Worm (Caenorhabditis elegans) whole organism, L3 larva: ENCODE data around the gene eea-1.

Experiments used
- ceh-16 ChIP-seq: sonication (generic microtip); optimal IDR thresholded peaks from 2 replicates; lab custom pipeline; 2017; ENCODE audit warnings: missing biosample characterization, missing genetic modification characterization
- ceh-82 ChIP-seq: fragments of 150-350 bp; optimal IDR thresholded peaks from 2 replicates; lab custom pipeline; 2014; ENCODE audit warnings: missing biosample characterization, missing genetic modification characterization
- elt-2 ChIP-seq: sonication (generic microtip); optimal IDR thresholded peaks from 2 replicates; lab custom pipeline; 2016; ENCODE audit warnings: missing genetic modification reagents, mild to moderate bottlenecking, missing genetic modification characterization, missing compliant biosample characterization
- eor-1 ChIP-seq, 2 experiments: fragments of 150-350 bp; optimal IDR thresholded peaks; 2 replicates each; lab custom pipeline; 2014 to 2018; ENCODE audit warnings: missing biosample characterization in 2 of 2, missing genetic modification characterization in 2 of 2
- fos-1 ChIP-seq: fragments of 150-350 bp; optimal IDR thresholded peaks from 2 replicates; lab custom pipeline; 2014; ENCODE audit warnings: missing biosample characterization, missing genetic modification characterization
- lin-15B ChIP-seq: fragments of 150-350 bp; optimal IDR thresholded peaks from 2 replicates; lab custom pipeline; 2014; ENCODE audit warnings: missing biosample characterization, missing genetic modification characterization
- mdl-1 ChIP-seq: fragments of 150-350 bp; optimal IDR thresholded peaks from 2 replicates; lab custom pipeline; 2014; ENCODE audit warnings: missing biosample characterization, missing genetic modification characterization
- nhr-11 ChIP-seq: fragments of 150-350 bp; optimal IDR thresholded peaks from 2 replicates; lab custom pipeline; 2014; ENCODE audit warnings: missing biosample characterization, missing genetic modification characterization
- nhr-237 ChIP-seq: fragments of 150-350 bp; optimal IDR thresholded peaks from 2 replicates; lab custom pipeline; 2014; ENCODE audit warnings: missing biosample characterization, missing genetic modification characterization
- nhr-25 ChIP-seq: sonication (generic microtip); optimal IDR thresholded peaks from 2 replicates; lab custom pipeline; 2017; ENCODE audit warnings: missing biosample characterization, missing genetic modification characterization
- nhr-76 ChIP-seq: fragments of 150-350 bp; sonication (generic microtip); optimal IDR thresholded peaks from 5 replicates; lab custom pipeline; 2014; ENCODE audit warnings: missing biosample characterization, missing genetic modification characterization
- zag-1 ChIP-seq: fragments of 150-350 bp; optimal IDR thresholded peaks from 2 replicates; lab custom pipeline; 2014; ENCODE audit warnings: missing biosample characterization, missing genetic modification characterization

- TF ChIP-seq mdl-1 (no peak), elt-2 (tag; lab: Kevin White, UChicago) (no peak), zag-1 (tag; lab: Kevin White, UChicago) (no peak), ceh-82 (no peak), nhr-76 (tag; lab: Kevin White, UChicago) (no peak), eor-1 (tag; optimal IDR thresholded peaks at IDR 0.05; lab: Kevin White, UChicago) (no peak), ceh-16 (no peak), lin-15B (tag; lab: Kevin White, UChicago) (no peak), nhr-237 (no peak), fos-1 (tag; lab: Kevin White, UChicago) (no peak), nhr-25 (tag; lab: Kevin White, UChicago) (no peak), nhr-11 (no peak)
Observed at ce11 chrV:13485732-13486131, 11.4 kb downstream of the eea-1 start.
